Fruit fly (Drosophila melanogaster): ENCODE results near the gene CG8677.

Gene CG8677

DNA sequence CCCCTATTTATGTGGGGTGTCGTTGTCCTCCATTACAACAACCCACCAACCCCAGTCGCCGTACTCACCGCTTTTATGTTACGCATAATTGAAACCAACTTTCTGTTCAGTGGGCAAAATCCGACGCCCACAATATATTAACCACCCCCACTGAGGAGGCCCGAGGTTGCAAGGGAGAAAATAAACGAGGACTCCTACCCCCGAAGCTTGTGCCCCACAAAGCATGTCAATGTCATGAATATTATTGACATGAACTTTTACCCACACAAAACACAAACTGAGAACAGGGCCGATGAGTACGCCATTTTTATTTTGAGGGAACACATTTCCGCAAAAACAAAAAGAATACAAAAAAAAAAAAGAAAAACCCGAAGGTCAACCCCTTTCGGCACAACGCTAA is 26.9 kb downstream of the CG8677 start:
- no peak for TF ChIP-seq CG17801 (GFP tag; optimal IDR thresholded peaks at IDR 0.05; ENCODE audit: partially characterized antibody)

DNA sequence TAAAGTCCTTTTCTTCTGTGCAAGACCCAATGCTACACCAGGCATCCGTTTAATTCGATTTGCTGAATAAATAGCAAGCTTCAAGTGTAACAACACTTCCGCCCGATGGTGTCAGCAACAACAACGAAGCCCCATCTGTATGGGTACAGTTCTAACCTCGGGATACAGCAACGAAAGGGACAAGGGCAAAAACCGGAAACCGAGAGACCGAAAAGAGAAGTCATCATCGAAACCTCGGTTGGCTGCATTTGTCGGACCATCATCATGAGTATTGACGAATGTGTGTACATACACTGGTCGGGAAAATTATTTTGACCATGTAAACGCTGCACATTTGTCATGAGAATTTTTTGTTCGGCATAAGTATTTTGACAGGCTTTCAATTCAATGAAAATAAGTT is 27.8 kb downstream of the CG8677 start:
- no peak for TF ChIP-seq CG17801 (GFP tag; optimal IDR thresholded peaks at IDR 0.05; ENCODE audit: partially characterized antibody)

DNA sequence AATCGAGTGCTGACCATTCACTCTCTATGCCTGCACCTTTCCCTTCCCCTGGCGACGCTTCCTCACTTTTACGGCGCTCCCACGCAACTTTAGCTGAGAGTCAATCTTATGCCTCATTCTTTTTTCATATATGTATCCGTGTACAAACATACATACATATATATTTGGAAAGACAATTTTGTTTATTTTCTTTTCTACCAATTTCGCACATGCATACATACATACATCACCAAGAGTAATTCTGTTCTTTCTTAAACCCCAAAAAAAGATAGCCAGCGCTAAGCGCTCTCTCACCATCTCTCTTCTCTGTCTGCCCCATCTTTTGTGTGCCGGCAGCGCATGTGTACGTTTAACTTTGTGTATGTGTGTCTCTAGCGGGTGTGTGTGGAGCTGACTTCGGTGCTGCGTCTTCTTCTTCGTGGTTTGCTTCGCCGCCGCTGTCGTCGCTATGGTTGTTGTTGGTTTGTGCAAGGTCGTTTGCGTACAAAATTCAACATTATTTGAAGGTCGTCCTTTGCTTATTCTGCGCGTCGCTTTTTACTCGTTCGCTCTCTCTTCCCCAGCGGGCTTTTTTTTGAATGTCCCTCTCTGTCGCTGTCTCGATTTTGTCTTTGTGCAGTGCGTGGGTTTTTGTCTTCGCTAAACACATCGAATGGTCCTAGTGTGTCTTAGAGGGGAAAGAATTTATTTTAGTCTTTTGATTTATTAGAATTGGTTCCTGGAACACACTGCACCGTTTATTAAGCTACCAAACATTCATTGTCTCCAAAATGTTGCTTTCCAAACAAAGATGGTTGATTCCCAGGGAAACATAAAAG is 29.6 kb downstream of the CG8677 start:
- TF ChIP-seq CG17801 (GFP tag; optimal IDR thresholded peaks at IDR 0.05; ENCODE audit: partially characterized antibody), result peak; percentile 32

DNA sequence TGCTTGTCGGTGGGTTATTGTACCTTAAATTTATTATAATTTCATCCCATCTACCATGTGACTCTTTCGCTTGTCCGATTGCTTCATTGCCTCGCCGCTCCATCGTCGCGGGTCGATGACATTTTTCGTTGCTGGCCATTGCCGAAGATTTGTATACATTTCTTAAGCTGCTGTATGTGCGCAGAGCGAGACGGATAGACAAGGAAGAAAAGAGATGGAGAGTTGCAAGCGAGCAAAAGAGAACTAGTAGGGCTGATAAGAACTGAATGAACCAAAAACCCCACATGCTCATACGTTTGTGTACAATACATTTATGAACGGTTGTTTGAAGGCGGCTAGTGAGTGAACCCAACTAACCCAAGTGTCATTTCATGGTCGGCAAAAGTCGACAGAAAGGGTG is 30.6 kb downstream of the CG8677 start:
- no peak for TF ChIP-seq CG17801 (GFP tag; optimal IDR thresholded peaks at IDR 0.05; ENCODE audit: partially characterized antibody)

DNA sequence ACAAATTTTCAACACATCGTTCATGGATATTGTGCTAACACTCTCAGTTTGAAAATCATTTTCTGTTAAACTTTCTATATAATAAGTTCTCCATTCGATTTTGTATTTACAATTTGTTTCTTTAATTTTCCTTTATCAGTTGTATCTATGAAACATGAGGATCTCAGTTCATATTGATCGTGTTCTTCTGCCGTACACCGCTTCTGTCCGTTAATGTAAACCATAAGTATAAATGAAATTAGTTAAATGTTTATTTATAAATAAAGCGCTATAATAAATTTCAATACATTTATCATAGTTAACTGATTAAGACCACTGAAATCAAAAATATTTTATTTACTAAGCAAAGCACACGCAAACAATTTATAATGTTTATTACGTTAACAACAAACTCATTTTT is 37.9 kb downstream of the CG8677 start:
- TF ChIP-seq CG17801 (GFP tag; optimal IDR thresholded peaks at IDR 0.05; ENCODE audit: partially characterized antibody), result no peak

DNA sequence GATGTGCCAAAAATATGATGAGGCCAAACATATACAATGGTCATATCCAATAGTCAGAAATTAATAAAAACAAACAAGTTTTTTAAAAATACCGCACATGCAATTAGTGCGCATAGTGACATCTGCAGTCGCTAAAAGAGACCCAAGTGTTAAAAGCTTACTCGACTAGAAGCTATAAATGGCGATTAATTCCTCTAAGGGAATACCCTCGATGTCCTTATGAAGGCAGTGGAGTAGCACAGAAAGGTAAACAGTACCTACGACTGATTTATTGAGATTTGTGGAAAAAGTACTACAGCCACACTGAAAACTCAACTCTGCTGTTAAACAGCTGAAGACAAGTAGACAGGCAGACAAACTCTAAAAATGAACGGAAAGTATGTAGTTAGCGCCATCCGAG is 39.8 kb downstream of the CG8677 start:
- TF ChIP-seq CG17801 (GFP tag; optimal IDR thresholded peaks at IDR 0.05; ENCODE audit: partially characterized antibody), result no peak

DNA sequence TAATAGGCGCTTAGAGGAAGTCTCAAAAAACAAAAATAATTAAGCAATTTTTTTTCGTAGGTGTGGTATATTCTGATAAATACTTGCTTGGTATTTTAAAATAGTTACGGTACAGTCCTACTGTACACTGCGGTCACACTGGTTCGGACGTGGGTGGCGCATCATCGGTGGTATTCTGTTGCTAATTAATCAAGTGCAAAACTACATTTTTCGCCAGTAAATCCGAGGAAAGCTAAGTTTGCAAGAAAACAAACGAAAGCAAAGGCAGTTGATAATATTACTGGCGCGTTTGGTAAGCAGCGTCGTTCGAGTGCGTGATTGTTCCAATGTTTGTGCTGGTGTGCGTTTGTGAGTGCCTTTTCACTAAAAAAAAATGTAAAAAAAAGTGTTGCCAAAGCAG is 41.7 kb downstream of the CG8677 start, which contains the start of gene CG8671:
CG8671 (plus strand) TSS at position 125 of the 400 bp plus-strand sequence.
- no peak for TF ChIP-seq CG17801 (GFP tag; optimal IDR thresholded peaks at IDR 0.05; ENCODE audit: partially characterized antibody)

DNA sequence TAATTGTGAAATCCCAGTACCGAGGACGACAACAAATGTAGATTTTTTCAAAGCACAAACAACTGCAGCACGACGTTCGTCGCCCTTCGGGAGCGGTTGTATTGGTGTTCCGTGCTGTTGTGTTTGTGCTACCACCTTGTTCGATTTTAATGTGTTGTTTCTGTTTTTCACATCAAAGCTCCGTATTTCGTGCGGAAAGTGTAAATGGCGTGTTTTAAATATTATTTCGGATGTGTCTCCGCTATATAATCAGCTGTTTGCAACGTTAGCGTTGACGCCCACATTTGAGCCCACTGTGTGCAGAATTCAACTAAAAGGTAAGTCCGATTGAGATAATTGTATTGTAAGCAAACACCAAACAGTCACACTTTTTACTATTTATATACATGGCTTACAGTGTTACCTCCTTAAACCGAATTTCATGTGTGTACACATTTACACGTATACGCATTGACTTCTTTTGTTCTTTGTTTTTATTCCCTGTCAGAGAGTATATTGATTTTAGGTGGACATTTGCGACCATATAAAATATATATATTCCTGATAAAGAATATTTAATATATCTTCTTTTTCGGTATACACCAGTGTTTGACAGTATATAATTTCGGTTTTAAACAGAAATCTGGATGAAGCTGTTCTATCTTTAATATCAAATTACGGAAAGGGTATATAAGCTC is 42.5 kb downstream of the CG8677 start:
- peak; percentile 29 for TF ChIP-seq CG17801 (GFP tag; optimal IDR thresholded peaks at IDR 0.05; ENCODE audit: partially characterized antibody)

DNA sequence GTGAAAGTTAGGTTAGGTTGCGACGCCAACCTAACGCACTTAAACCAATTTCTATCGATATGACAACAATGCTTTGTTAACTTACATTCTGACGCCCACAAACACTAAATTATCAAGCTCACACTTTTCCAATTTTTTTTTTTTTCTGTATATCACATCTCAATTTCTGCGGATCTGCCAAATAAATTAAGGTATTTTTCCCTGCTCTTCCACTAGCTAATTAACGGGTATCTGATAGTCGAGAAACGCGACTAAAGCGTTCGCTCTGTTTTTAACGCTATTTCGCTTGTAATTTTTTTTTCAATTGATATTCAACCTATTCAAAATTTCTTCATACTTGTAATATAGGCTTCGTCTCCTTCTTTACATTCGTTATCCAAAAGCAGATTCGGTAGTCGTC is 45.2 kb downstream of the CG8677 start:
- TF ChIP-seq CG17801 (GFP tag; optimal IDR thresholded peaks at IDR 0.05; ENCODE audit: partially characterized antibody), result no peak

DNA sequence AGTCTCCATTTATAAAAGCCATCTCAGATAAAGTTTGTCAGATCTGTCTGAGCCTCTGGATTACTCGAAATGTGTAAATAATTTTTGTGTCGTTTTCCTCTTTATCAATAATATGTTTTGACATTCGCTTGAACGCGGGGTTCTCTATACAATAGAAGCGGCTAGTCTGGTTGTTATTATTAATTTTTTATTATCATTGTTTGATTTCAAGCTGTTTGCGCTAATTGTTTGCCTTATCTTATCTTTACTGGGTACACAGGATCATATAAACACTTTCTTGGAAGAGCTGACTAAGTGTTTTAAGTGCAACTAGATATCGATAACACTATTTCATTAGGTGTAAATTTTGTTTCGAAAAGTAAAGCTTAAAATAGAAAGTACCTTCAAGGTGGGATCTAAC is 47.0 kb downstream of the CG8677 start:
- no peak for TF ChIP-seq CG17801 (GFP tag; optimal IDR thresholded peaks at IDR 0.05; ENCODE audit: partially characterized antibody)

Measured in ovary, adult (tissue).